Fruit fly (Drosophila melanogaster) whole organism, wandering third instar larva: ENCODE results near the gene CrzR.

Experiments
- Abd-B ChIP-seq: fragments of >200 bp; optimal IDR thresholded peaks from 2 replicates; lab custom pipeline; 2017; ENCODE audit warnings: missing biosample characterization, missing genetic modification characterization
- CG32264 ChIP-seq: fragments of 200-800 bp; sonication (Bioruptor generic); optimal IDR thresholded peaks from 2 replicates; lab custom pipeline; 2016; ENCODE audit warnings: missing biosample characterization, missing genetic modification characterization
- CG9705 ChIP-seq: fragments of 200-800 bp; sonication (Bioruptor generic); optimal IDR thresholded peaks from 2 replicates; lab custom pipeline; 2018; ENCODE audit warnings: missing biosample characterization, mild to moderate bottlenecking, missing genetic modification characterization
- CrebA ChIP-seq: fragments of 200-800 bp; sonication (Bioruptor generic); optimal IDR thresholded peaks from 2 replicates; lab custom pipeline; 2016; ENCODE audit warnings: missing biosample characterization, mild to moderate bottlenecking, missing genetic modification characterization, borderline replicate concordance
- Dfd ChIP-seq: fragments of >200 bp; optimal IDR thresholded peaks from 2 replicates; lab custom pipeline; 2017; ENCODE audit warnings: missing biosample characterization, missing genetic modification characterization
- GATAd ChIP-seq: sonication (Bioruptor generic); optimal IDR thresholded peaks from 2 replicates; lab custom pipeline; 2016; ENCODE audit warnings: missing biosample characterization, missing genetic modification characterization
- HLH106 ChIP-seq: fragments of 200-800 bp; optimal IDR thresholded peaks from 3 replicates; lab custom pipeline; 2019; ENCODE audit warnings: missing biosample characterization, mild to moderate bottlenecking, missing genetic modification characterization, moderate library complexity
- Hnf4 ChIP-seq: fragments of 200-800 bp; sonication (Bioruptor generic); optimal IDR thresholded peaks from 2 replicates; lab custom pipeline; 2016; ENCODE audit warnings: missing biosample characterization, mild to moderate bottlenecking, missing genetic modification characterization
- Hr78 ChIP-seq: fragments of >200 bp; optimal IDR thresholded peaks from 2 replicates; lab custom pipeline; 2017; ENCODE audit warnings: missing biosample characterization, missing genetic modification characterization
- Hr83 ChIP-seq: fragments of 200-300 bp; sonication (Bioruptor generic); optimal IDR thresholded peaks from 2 replicates; lab custom pipeline; 2016; ENCODE audit warnings: missing biosample characterization, mild to moderate bottlenecking, missing genetic modification characterization, moderate library complexity; ENCODE audit not compliant: poor library complexity, severe bottlenecking
- Jra ChIP-seq: sonication (Bioruptor generic); optimal IDR thresholded peaks from 2 replicates; lab custom pipeline; 2016; ENCODE audit warnings: missing biosample characterization, missing genetic modification characterization
- Mio ChIP-seq: sonication (Bioruptor generic); optimal IDR thresholded peaks from 2 replicates; lab custom pipeline; 2016; ENCODE audit warnings: missing biosample characterization, missing genetic modification characterization
- Myc ChIP-seq: fragments of >200 bp; optimal IDR thresholded peaks from 2 replicates; lab custom pipeline; 2017
- N ChIP-seq: fragments of >200 bp; optimal IDR thresholded peaks from 2 replicates; lab custom pipeline; 2018; ENCODE audit warnings: missing biosample characterization, missing external identifiers, missing genetic modification characterization
- OdsH ChIP-seq: fragments of 200-800 bp; sonication (Bioruptor generic); optimal IDR thresholded peaks from 2 replicates; lab custom pipeline; 2016; ENCODE audit warnings: missing biosample characterization, mild to moderate bottlenecking, missing genetic modification characterization
- Rel ChIP-seq, 2 experiments: fragments of 200-800 bp; sonication (Bioruptor generic) in 1 of 2; optimal IDR thresholded peaks; 2 replicates in 1 of 2; 3 replicates in 1 of 2; lab custom pipeline; 2016 to 2019; ENCODE audit warnings: mild to moderate bottlenecking in 2 of 2, missing biosample characterization in 2 of 2, missing genetic modification characterization in 2 of 2, moderate library complexity in 1 of 2
- Sp1 ChIP-seq: fragments of 200-800 bp; sonication (Bioruptor generic); optimal IDR thresholded peaks from 3 replicates; lab custom pipeline; 2019; ENCODE audit warnings: missing biosample characterization, mild to moderate bottlenecking, missing genetic modification characterization, moderate library complexity
- Vsx2 ChIP-seq: fragments of 200-300, 225-300 bp; sonication (Bioruptor generic); optimal IDR thresholded peaks from 2 replicates; lab custom pipeline; 2018; ENCODE audit warnings: missing biosample characterization, missing genetic modification characterization; ENCODE audit not compliant: partially characterized antibody
- br ChIP-seq: fragments of 200-800 bp; sonication (Bioruptor generic); optimal IDR thresholded peaks from 2 replicates; lab custom pipeline; 2016; ENCODE audit warnings: missing biosample characterization, missing genetic modification characterization
- brk ChIP-seq: fragments of 200-800 bp; sonication (Bioruptor generic); optimal IDR thresholded peaks from 2 replicates; lab custom pipeline; 2016; ENCODE audit warnings: missing biosample characterization, mild to moderate bottlenecking, missing genetic modification characterization
- dl ChIP-seq, 2 experiments: fragments of 175-275, 200-275 bp in 1 of 2; fragments of 200-275 bp in 1 of 2; sonication (Bioruptor generic); optimal IDR thresholded peaks; lab custom pipeline; 2018; ENCODE audit warnings: mild to moderate bottlenecking in 2 of 2, missing biosample characterization in 2 of 2, missing genetic modification characterization in 2 of 2, moderate library complexity in 2 of 2; ENCODE audit not compliant: partially characterized antibody in 2 of 2, insufficient read depth in 1 of 2
- dmrt93B ChIP-seq: fragments of 200-800 bp; sonication (Bioruptor generic); optimal IDR thresholded peaks from 2 replicates; lab custom pipeline; 2018; ENCODE audit warnings: missing biosample characterization, mild to moderate bottlenecking, missing genetic modification characterization
- ey ChIP-seq: fragments of 200-800 bp; sonication (Bioruptor generic); optimal IDR thresholded peaks from 2 replicates; lab custom pipeline; 2016; ENCODE audit warnings: missing biosample characterization, missing genetic modification characterization
- foxo ChIP-seq, 2 experiments: fragments of 200-800 bp; sonication (Bioruptor generic); optimal IDR thresholded peaks; 2 replicates in 1 of 2; 3 replicates in 1 of 2; lab custom pipeline; 2016 to 2017; ENCODE audit warnings: missing biosample characterization in 2 of 2, missing genetic modification characterization in 2 of 2
- fru ChIP-seq: fragments of 200-800 bp; sonication (Bioruptor generic); optimal IDR thresholded peaks from 3 replicates; lab custom pipeline; 2016; ENCODE audit warnings: missing biosample characterization, mild to moderate bottlenecking, missing genetic modification characterization
- h ChIP-seq: fragments of 200-800 bp; sonication (Bioruptor generic); optimal IDR thresholded peaks from 3 replicates; lab custom pipeline; 2016; ENCODE audit warnings: missing biosample characterization, mild to moderate bottlenecking, missing genetic modification characterization
- jim ChIP-seq: fragments of 175-275, 200-325 bp; sonication (Bioruptor generic); optimal IDR thresholded peaks from 2 replicates; lab custom pipeline; 2016; ENCODE audit warnings: missing biosample characterization, mild to moderate bottlenecking, missing genetic modification characterization
- lola ChIP-seq: fragments of >200 bp; optimal IDR thresholded peaks from 2 replicates; lab custom pipeline; 2017; ENCODE audit warnings: missing biosample characterization, missing genetic modification characterization
- pan ChIP-seq: fragments of >200 bp; optimal IDR thresholded peaks from 2 replicates; lab custom pipeline; 2017
- psq ChIP-seq: fragments of 200-800 bp; sonication (Bioruptor generic); optimal IDR thresholded peaks from 3 replicates; lab custom pipeline; 2017; ENCODE audit warnings: missing biosample characterization, mild to moderate bottlenecking, missing genetic modification characterization, moderate library complexity
- rgr ChIP-seq: fragments of 200-800 bp; sonication (Bioruptor generic); optimal IDR thresholded peaks from 3 replicates; lab custom pipeline; 2016; ENCODE audit warnings: missing biosample characterization, mild to moderate bottlenecking, missing genetic modification characterization
- sage ChIP-seq: fragments of 200-800 bp; sonication (Bioruptor generic); optimal IDR thresholded peaks from 2 replicates; lab custom pipeline; 2016; ENCODE audit warnings: missing biosample characterization, mild to moderate bottlenecking, missing genetic modification characterization
- tai ChIP-seq: sonication (Bioruptor generic); optimal IDR thresholded peaks from 2 replicates; lab custom pipeline; 2016; ENCODE audit warnings: missing biosample characterization, missing genetic modification characterization
- usp ChIP-seq: fragments of >200 bp; optimal IDR thresholded peaks from 2 replicates; lab custom pipeline; 2017; ENCODE audit warnings: missing biosample characterization, missing genetic modification characterization
- woc ChIP-seq: sonication (Bioruptor generic); optimal IDR thresholded peaks from 2 replicates; lab custom pipeline; 2016; ENCODE audit warnings: missing biosample characterization, mild to moderate bottlenecking, missing genetic modification characterization

The CrzR gene

DNA sequence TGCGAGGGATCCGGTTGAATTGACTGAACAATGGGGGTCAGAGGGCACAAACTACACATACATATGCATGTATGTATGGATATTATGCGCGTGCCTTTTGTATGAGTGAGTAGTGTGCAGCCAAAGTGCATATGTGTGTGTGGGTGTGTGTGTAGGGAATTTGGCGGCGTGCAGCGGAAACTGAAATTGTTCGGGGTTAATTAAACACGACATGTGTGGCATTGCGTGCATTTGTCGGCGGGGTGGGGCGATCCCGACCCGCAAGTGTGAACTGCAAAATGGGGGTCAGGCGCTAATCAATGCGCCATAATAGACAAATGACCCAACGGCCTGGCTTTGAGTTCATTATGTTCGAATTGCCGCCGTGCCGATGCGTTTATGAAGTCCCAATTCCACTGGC is 53.3 kb downstream of the CrzR start:
- no peak for TF ChIP-seq tai (GFP tag; lab: Kevin White, UChicago)
- TF ChIP-seq psq, result no peak
- TF ChIP-seq lola (GFP tag; lab: Kevin White, UChicago), result no peak
- TF ChIP-seq br (GFP tag; lab: Kevin White, UChicago), result no peak
- no peak for TF ChIP-seq brk
- TF ChIP-seq CG32264 (GFP tag; lab: Kevin White, UChicago), result no peak
- TF ChIP-seq dmrt93B (GFP tag; lab: Kevin White, UChicago), result no peak
- no peak for TF ChIP-seq jim
- no peak for TF ChIP-seq usp (GFP tag; lab: Kevin White, UChicago)
- no peak for TF ChIP-seq h
- TF ChIP-seq Rel (GFP tag; optimal IDR thresholded peaks at IDR 0.05; lab: Kevin White, UChicago), result no peak
- no peak for TF ChIP-seq Rel (tag; optimal IDR thresholded peaks at IDR 0.05; lab: Kevin White, UChicago)
- no peak for TF ChIP-seq Mio (GFP tag; lab: Kevin White, UChicago)
- TF ChIP-seq HLH106 (tag; lab: Kevin White, UChicago), result no peak
- no peak for TF ChIP-seq pan (lab: Kevin White, UChicago)
- no peak for TF ChIP-seq woc

dm6 chr3L:12296073-12296527 is 55.2 kb downstream of the CrzR start, which contains the start of gene CG4328:
TSS of gene CG4328 (minus strand) at chr3L:12296123.
- TF ChIP-seq Hr78 (GFP tag; lab: Kevin White, UChicago) (no peak), Myc (lab: Kevin White, UChicago) (no peak), psq (no peak), jim (no peak)

dm6 chr3L:12294602-12295001 is 56.7 kb downstream of the CrzR start:
- TF ChIP-seq foxo (GFP tag; optimal IDR thresholded peaks at IDR 0.05; lab: Kevin White, UChicago) (no peak), rgr (GFP tag; lab: Kevin White, UChicago) (no peak), Jra (no peak), dmrt93B (GFP tag; lab: Kevin White, UChicago) (no peak), Hr78 (GFP tag; lab: Kevin White, UChicago) (no peak), Abd-B (GFP tag; lab: Kevin White, UChicago) (no peak), Dfd (GFP tag; lab: Kevin White, UChicago) (no peak), CrebA (GFP tag; lab: Kevin White, UChicago) (no peak), N (GFP tag; lab: Kevin White, UChicago) (no peak), ey (GFP tag; lab: Kevin White, UChicago) (no peak)

dm6 chr3L:12290556-12290955 is 60.8 kb downstream of the CrzR start:
- no peak for TF ChIP-seq Rel (GFP tag; optimal IDR thresholded peaks at IDR 0.05; lab: Kevin White, UChicago)
- TF ChIP-seq Rel (tag; optimal IDR thresholded peaks at IDR 0.05; lab: Kevin White, UChicago), result no peak
- TF ChIP-seq sage (GFP tag; lab: Kevin White, UChicago), result no peak
- no peak for TF ChIP-seq foxo (GFP tag; optimal IDR thresholded peaks at IDR 0.05; lab: Kevin White, UChicago)
- TF ChIP-seq lola (GFP tag; lab: Kevin White, UChicago), result no peak
- TF ChIP-seq Hnf4 (GFP tag; lab: Kevin White, UChicago), result no peak
- TF ChIP-seq Sp1 (GFP tag; lab: Kevin White, UChicago), result no peak
- TF ChIP-seq ey (GFP tag; lab: Kevin White, UChicago), result no peak
- TF ChIP-seq dl (GFP tag; optimal IDR thresholded peaks at IDR 0.05; lab: Kevin White, UChicago; ENCODE audit: insufficient read depth in 1 of 2, partially characterized antibody in 2 of 2), result no peak
- no peak for TF ChIP-seq br (GFP tag; lab: Kevin White, UChicago)
- TF ChIP-seq Dfd (GFP tag; lab: Kevin White, UChicago), result no peak
- TF ChIP-seq GATAd (GFP tag; lab: Kevin White, UChicago), result no peak
- TF ChIP-seq Hr78 (GFP tag; lab: Kevin White, UChicago), result no peak
- no peak for TF ChIP-seq brk
- TF ChIP-seq OdsH, result no peak
- no peak for TF ChIP-seq pan (lab: Kevin White, UChicago)
- no peak for TF ChIP-seq Vsx2
- TF ChIP-seq Abd-B (GFP tag; lab: Kevin White, UChicago), result no peak
- TF ChIP-seq rgr (GFP tag; lab: Kevin White, UChicago), result no peak

DNA sequence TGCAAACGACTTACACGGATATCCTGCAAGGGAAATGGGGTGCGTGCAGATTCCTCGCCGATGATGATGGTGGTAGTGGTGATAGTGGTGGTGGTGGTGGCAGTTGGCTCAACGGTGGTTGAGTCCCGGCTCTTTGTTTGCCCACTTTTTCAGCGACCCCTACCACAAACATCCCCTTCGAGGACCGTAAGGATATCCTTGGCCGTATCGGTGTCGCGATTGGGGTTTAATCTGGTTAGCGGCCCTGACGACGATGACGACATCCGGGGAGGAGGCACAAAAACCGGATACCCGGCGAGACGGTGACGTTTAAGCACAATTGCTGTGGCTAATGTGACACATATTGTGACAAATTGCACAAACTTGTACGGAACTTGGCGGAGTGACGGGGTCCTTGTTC is 61.7 kb downstream of the CrzR start:
- TF ChIP-seq CG9705 (GFP tag; lab: Kevin White, UChicago) (no peak), fru (no peak), psq (no peak), CG32264 (GFP tag; lab: Kevin White, UChicago) (no peak), Dfd (GFP tag; lab: Kevin White, UChicago) (no peak), OdsH (no peak), h (no peak), Sp1 (GFP tag; lab: Kevin White, UChicago) (no peak), ey (GFP tag; lab: Kevin White, UChicago) (no peak), rgr (GFP tag; lab: Kevin White, UChicago) (no peak), foxo (GFP tag; optimal IDR thresholded peaks at IDR 0.05; lab: Kevin White, UChicago) (no peak), tai (GFP tag; lab: Kevin White, UChicago) (no peak), lola (GFP tag; lab: Kevin White, UChicago) (no peak), HLH106 (tag; lab: Kevin White, UChicago) (no peak), Jra (no peak), Hr78 (GFP tag; lab: Kevin White, UChicago) (no peak), GATAd (GFP tag; lab: Kevin White, UChicago) (no peak), Hr83 (GFP tag; lab: Kevin White, UChicago) (no peak)
